Worm (Caenorhabditis elegans) whole organism, young adult: Measurements from ENCODE around the gene bec-1.
A peak's percentile ranks its signal among the peaks of the same experiment; 100 is the strongest.

ENCODE experiments used
- ama-1 ChIP-seq, 3 experiments: fragments of 150-350 bp in 1 of 3; sonication (generic microtip) in 2 of 3; optimal IDR thresholded peaks; 2 replicates each; lab custom pipeline; 2014 to 2018; ENCODE audit warnings: missing biosample characterization in 2 of 3, missing genetic modification characterization in 2 of 3, missing genetic modification reagents in 2 of 3
- aptf-2 ChIP-seq: fragments of 200-800 bp; sonication (Bioruptor generic); conservative IDR thresholded peaks from 2 replicates; pipeline ENCODE4 v1.3.6; 2022; ENCODE audit warnings: missing genetic modification reagents, missing genetic modification characterization, missing compliant biosample characterization
- cebp-1 ChIP-seq, 2 experiments: fragments of 200-800 bp in 1 of 2; sonication (Bioruptor generic) in 1 of 2; sonication (generic microtip) in 1 of 2; IDR thresholded peaks in 1 of 2; optimal IDR thresholded peaks in 1 of 2; 2 replicates each; pipeline versions ENCODE4 v1.3.6 to Lab custom; 2017 to 2022; ENCODE audit warnings: missing compliant biosample characterization in 2 of 2, missing genetic modification characterization in 2 of 2, mild to moderate bottlenecking in 1 of 2, missing genetic modification reagents in 1 of 2, moderate library complexity in 1 of 2
- egrh-3 ChIP-seq: fragments of 200-800 bp; sonication (Bioruptor generic); IDR thresholded peaks from 2 replicates; pipeline ENCODE4 v1.3.6; 2022; ENCODE audit warnings: missing genetic modification reagents, missing genetic modification characterization, missing compliant biosample characterization
- hsf-1 ChIP-seq: fragments of 200-800 bp; sonication (Bioruptor generic); IDR thresholded peaks from 2 replicates; pipeline ENCODE4 v1.3.6; 2022; ENCODE audit warnings: missing genetic modification reagents, missing genetic modification characterization, missing compliant biosample characterization
- lir-1 ChIP-seq: fragments of 200-800 bp; sonication (Bioruptor generic); conservative IDR thresholded peaks from 2 replicates; pipeline ENCODE4 v1.3.6; 2022; ENCODE audit warnings: missing genetic modification reagents, missing genetic modification characterization, missing compliant biosample characterization
- nfya-1 ChIP-seq: sonication (generic microtip); optimal IDR thresholded peaks from 2 replicates; lab custom pipeline; 2017; ENCODE audit warnings: antibody characterized with exemption, missing compliant biosample characterization, missing genetic modification characterization, borderline replicate concordance; ENCODE audit not compliant: insufficient read depth
- snpc-4 ChIP-seq, 5 experiments: fragments of 150-350 bp in 1 of 5; sonication (generic microtip) in 4 of 5; optimal IDR thresholded peaks; 2 replicates each; lab custom pipeline; 2014 to 2018; ENCODE audit warnings: missing genetic modification characterization in 5 of 5, missing biosample characterization in 3 of 5, antibody characterized with exemption in 2 of 5, mild to moderate bottlenecking in 2 of 5, missing compliant biosample characterization in 2 of 5, missing genotype in 2 of 5, moderate library complexity in 2 of 5, missing genetic modification reagents in 1 of 5
- tbp1 ChIP-seq: fragments of 200-800 bp; sonication (Bioruptor generic); optimal IDR thresholded peaks from 2 replicates; lab custom pipeline; 2018; ENCODE audit warnings: mild to moderate bottlenecking, missing genetic modification characterization, missing compliant biosample characterization
- ztf-18 ChIP-seq: sonication (generic microtip); optimal IDR thresholded peaks from 2 replicates; lab custom pipeline; 2016; ENCODE audit warnings: missing genotype, mild to moderate bottlenecking, missing genetic modification characterization, missing compliant biosample characterization

- TF ChIP-seq ztf-18 (no peak), lir-1 (GFP tag; lab: Robert Waterston, UW) (0 out of 2 replicates have a peak, but pooled peaks have one; percentile 24), nfya-1 (no peak), cebp-1 (GFP tag; IDR thresholded peaks at IDR 0.05; lab: Robert Waterston, UW) (peak; percentile 96), cebp-1 (tag; optimal IDR thresholded peaks at IDR 0.05; lab: Kevin White, UChicago) (peak; percentile 98), egrh-3 (GFP tag; lab: Robert Waterston, UW) (no peak), tbp1 (GFP tag; lab: Kevin White, UChicago) (no peak), ama-1 (optimal IDR thresholded peaks at IDR 0.05; lab: Kevin White, UChicago) (no peak), ama-1 (GFP tag; optimal IDR thresholded peaks at IDR 0.05; lab: Kevin White, UChicago) (no peak), hsf-1 (GFP tag; lab: Robert Waterston, UW) (0 out of 2 replicates have a peak, but pooled peaks have one; percentile 44), snpc-4 (GFP tag; optimal IDR thresholded peaks at IDR 0.05; lab: Kevin White, UChicago) (no peak), snpc-4 (tag; optimal IDR thresholded peaks at IDR 0.05; lab: Kevin White, UChicago) (peak in 1 of 4 experiments; percentile 67), aptf-2 (GFP tag; lab: Robert Waterston, UW) (no peak)
Observed at ce11 chrIV:5665353-5665918, 1.2 kb upstream of the bec-1 start.
